Worm (Caenorhabditis elegans): ENCODE measurements around the gene col-174.

The col-174 gene

ce11 chrX:7532632-7533031, 14.0 kb upstream of the col-174 start, which contains the start of gene ceh-14:
ceh-14 (minus strand) TSS chrX:7532732.
- TF ChIP-seq med-1 (GFP tag; optimal IDR thresholded peaks at IDR 0.05; ENCODE audit: insufficient read depth) = no peak
- no peak for TF ChIP-seq ztf-29 (GFP tag; IDR thresholded peaks at IDR 0.05)
- no peak for TF ChIP-seq klf-2 (GFP tag; conservative IDR thresholded peaks at IDR 0.05)
- no peak for TF ChIP-seq ref-1 (GFP tag; conservative IDR thresholded peaks at IDR 0.05)

- TF ChIP-seq tab-1 (GFP tag; IDR thresholded peaks at IDR 0.05) (no peak), klf-2 (GFP tag; conservative IDR thresholded peaks at IDR 0.05) (no peak), ztf-23 (GFP tag; IDR thresholded peaks at IDR 0.05) (no peak), med-1 (GFP tag; optimal IDR thresholded peaks at IDR 0.05; ENCODE audit: insufficient read depth) (no peak), ztf-29 (GFP tag; IDR thresholded peaks at IDR 0.05) (no peak), flt-1 (GFP tag; IDR thresholded peaks at IDR 0.05) (no peak), ref-1 (GFP tag; conservative IDR thresholded peaks at IDR 0.05) (no peak), T22C8.4 (GFP tag; IDR thresholded peaks at IDR 0.05) (no peak), cog-1 (tag; optimal IDR thresholded peaks at IDR 0.05) (no peak)
Observed at ce11 chrX:7534454-7534853, 12.2 kb upstream of the col-174 start.

ce11 chrX:7536869-7537268, 9.7 kb upstream of the col-174 start:
- TF ChIP-seq tab-1 (GFP tag; IDR thresholded peaks at IDR 0.05) = no peak
- TF ChIP-seq T22C8.4 (GFP tag; IDR thresholded peaks at IDR 0.05) = no peak
- no peak for TF ChIP-seq ztf-23 (GFP tag; IDR thresholded peaks at IDR 0.05)
- no peak for TF ChIP-seq med-1 (GFP tag; optimal IDR thresholded peaks at IDR 0.05; ENCODE audit: insufficient read depth)
- no peak for TF ChIP-seq ref-1 (GFP tag; conservative IDR thresholded peaks at IDR 0.05)

ce11 chrX:7537742-7538268, 8.8 kb upstream of the col-174 start, which contains the start of gene dpy-7:
dpy-7 (minus strand) TSS chrX:7537792.
- no peak for TF ChIP-seq ref-1 (GFP tag; conservative IDR thresholded peaks at IDR 0.05)
- no peak for TF ChIP-seq tab-1 (GFP tag; IDR thresholded peaks at IDR 0.05)
- no peak for TF ChIP-seq ztf-23 (GFP tag; IDR thresholded peaks at IDR 0.05)
- TF ChIP-seq T22C8.4 (GFP tag; IDR thresholded peaks at IDR 0.05) = no peak
- TF ChIP-seq klf-2 (GFP tag; conservative IDR thresholded peaks at IDR 0.05) = no peak
- TF ChIP-seq ztf-29 (GFP tag; IDR thresholded peaks at IDR 0.05) = no peak
- TF ChIP-seq med-1 (GFP tag; optimal IDR thresholded peaks at IDR 0.05; ENCODE audit: insufficient read depth) = no peak
- TF ChIP-seq cog-1 (tag; optimal IDR thresholded peaks at IDR 0.05) = no peak
- TF ChIP-seq flt-1 (GFP tag; IDR thresholded peaks at IDR 0.05) = no peak

- no peak for TF ChIP-seq cog-1 (tag; optimal IDR thresholded peaks at IDR 0.05)
- TF ChIP-seq ztf-23 (GFP tag; IDR thresholded peaks at IDR 0.05) = no peak
- TF ChIP-seq med-1 (GFP tag; optimal IDR thresholded peaks at IDR 0.05; ENCODE audit: insufficient read depth) = no peak
- no peak for TF ChIP-seq ref-1 (GFP tag; conservative IDR thresholded peaks at IDR 0.05)
- no peak for TF ChIP-seq flt-1 (GFP tag; IDR thresholded peaks at IDR 0.05)
- no peak for TF ChIP-seq T22C8.4 (GFP tag; IDR thresholded peaks at IDR 0.05)
- TF ChIP-seq ztf-29 (GFP tag; IDR thresholded peaks at IDR 0.05) = no peak
- no peak for TF ChIP-seq tab-1 (GFP tag; IDR thresholded peaks at IDR 0.05)
- no peak for TF ChIP-seq klf-2 (GFP tag; conservative IDR thresholded peaks at IDR 0.05)
Observed at ce11 chrX:7540033-7540432, 6.6 kb upstream of the col-174 start, which contains the start of gene glb-16. glb-16 (minus strand) TSS chrX:7540133.

ce11 chrX:7541078-7541477, 5.5 kb upstream of the col-174 start:
- TF ChIP-seq klf-2 (GFP tag; conservative IDR thresholded peaks at IDR 0.05) (no peak), ref-1 (GFP tag; conservative IDR thresholded peaks at IDR 0.05) (no peak), T22C8.4 (GFP tag; IDR thresholded peaks at IDR 0.05) (no peak)

- TF ChIP-seq med-1 (GFP tag; optimal IDR thresholded peaks at IDR 0.05; ENCODE audit: insufficient read depth) = no peak
- TF ChIP-seq cog-1 (tag; optimal IDR thresholded peaks at IDR 0.05) = no peak
- no peak for TF ChIP-seq ref-1 (GFP tag; conservative IDR thresholded peaks at IDR 0.05)
- TF ChIP-seq klf-2 (GFP tag; conservative IDR thresholded peaks at IDR 0.05) = no peak
- TF ChIP-seq T22C8.4 (GFP tag; IDR thresholded peaks at IDR 0.05) = no peak
- no peak for TF ChIP-seq tab-1 (GFP tag; IDR thresholded peaks at IDR 0.05)
Observed at ce11 chrX:7547696-7548095, 1.1 kb downstream of the col-174 start.

ce11 chrX:7548158-7548557, 1.5 kb downstream of the col-174 start, which contains the start of gene F46C8.1:
F46C8.1 (plus strand) TSS chrX:7548458.
- TF ChIP-seq T22C8.4 (GFP tag; IDR thresholded peaks at IDR 0.05) (no peak), ztf-23 (GFP tag; IDR thresholded peaks at IDR 0.05) (no peak), med-1 (GFP tag; optimal IDR thresholded peaks at IDR 0.05; ENCODE audit: insufficient read depth) (no peak), flt-1 (GFP tag; IDR thresholded peaks at IDR 0.05) (no peak), ref-1 (GFP tag; conservative IDR thresholded peaks at IDR 0.05) (no peak), tab-1 (GFP tag; IDR thresholded peaks at IDR 0.05) (no peak), ztf-29 (GFP tag; IDR thresholded peaks at IDR 0.05) (no peak), klf-2 (GFP tag; conservative IDR thresholded peaks at IDR 0.05) (no peak), cog-1 (tag; optimal IDR thresholded peaks at IDR 0.05) (no peak)

ce11 chrX:7550452-7550851, 3.8 kb downstream of the col-174 start:
- TF ChIP-seq tab-1 (GFP tag; IDR thresholded peaks at IDR 0.05) = no peak

- no peak for TF ChIP-seq T22C8.4 (GFP tag; IDR thresholded peaks at IDR 0.05)
- no peak for TF ChIP-seq ref-1 (GFP tag; conservative IDR thresholded peaks at IDR 0.05)
- no peak for TF ChIP-seq ztf-29 (GFP tag; IDR thresholded peaks at IDR 0.05)
- TF ChIP-seq med-1 (GFP tag; optimal IDR thresholded peaks at IDR 0.05; ENCODE audit: insufficient read depth) = no peak
- no peak for TF ChIP-seq cog-1 (tag; optimal IDR thresholded peaks at IDR 0.05)
- no peak for TF ChIP-seq ztf-23 (GFP tag; IDR thresholded peaks at IDR 0.05)
- no peak for TF ChIP-seq klf-2 (GFP tag; conservative IDR thresholded peaks at IDR 0.05)
- TF ChIP-seq flt-1 (GFP tag; IDR thresholded peaks at IDR 0.05) = no peak
- TF ChIP-seq tab-1 (GFP tag; IDR thresholded peaks at IDR 0.05) = no peak
Observed at ce11 chrX:7553331-7553730, 6.7 kb downstream of the col-174 start.

ce11 chrX:7554326-7554725, 7.7 kb downstream of the col-174 start, which contains the start of gene F46C8.8:
F46C8.8 (minus strand) TSS chrX:7554426.
- TF ChIP-seq flt-1 (GFP tag; IDR thresholded peaks at IDR 0.05) (no peak), klf-2 (GFP tag; conservative IDR thresholded peaks at IDR 0.05) (no peak), ref-1 (GFP tag; conservative IDR thresholded peaks at IDR 0.05) (no peak), ztf-23 (GFP tag; IDR thresholded peaks at IDR 0.05) (no peak), T22C8.4 (GFP tag; IDR thresholded peaks at IDR 0.05) (no peak), cog-1 (tag; optimal IDR thresholded peaks at IDR 0.05) (no peak), ztf-29 (GFP tag; IDR thresholded peaks at IDR 0.05) (no peak), med-1 (GFP tag; optimal IDR thresholded peaks at IDR 0.05; ENCODE audit: insufficient read depth) (no peak), tab-1 (GFP tag; IDR thresholded peaks at IDR 0.05) (no peak)

Data from whole organism, midembryonic.